Fruit fly (Drosophila melanogaster): ENCODE data around the gene CG1943.

DNA sequence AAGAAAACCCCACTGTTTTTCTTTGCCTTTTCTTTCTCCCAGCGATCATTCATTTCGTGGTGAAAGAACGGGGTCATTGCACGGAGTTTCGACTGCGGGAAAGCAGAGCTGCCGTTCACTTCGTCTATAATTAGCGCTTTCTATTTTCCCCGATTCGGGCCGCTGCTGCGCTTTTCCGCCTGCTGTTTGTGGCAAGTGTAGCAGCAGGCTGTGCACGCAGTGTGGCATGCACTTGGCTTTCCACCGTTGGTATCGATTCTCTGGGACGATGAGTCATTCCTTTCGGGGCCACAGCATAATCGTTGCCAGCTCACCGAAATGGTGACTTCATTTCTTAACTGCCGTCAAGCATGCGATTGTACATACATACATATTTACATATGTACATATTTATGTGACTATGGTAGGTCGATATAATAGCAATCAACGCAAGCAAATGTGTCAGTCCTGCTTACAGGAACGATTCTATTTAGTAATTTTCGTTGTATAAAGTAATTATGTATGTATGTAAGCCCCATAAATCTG, 14.2 kb downstream of the CG1943 start:
- TF ChIP-seq dsf (GFP tag; optimal IDR thresholded peaks at IDR 0.05; ENCODE audit: borderline replicate concordance) = no peak
- TF ChIP-seq psq (GFP tag; optimal IDR thresholded peaks at IDR 0.05) = no peak
- TF ChIP-seq Dfd (GFP tag; optimal IDR thresholded peaks at IDR 0.05) = no peak
- TF ChIP-seq Abd-B (GFP tag; optimal IDR thresholded peaks at IDR 0.05) = no peak
- TF ChIP-seq usp (GFP tag; optimal IDR thresholded peaks at IDR 0.05) = no peak
- TF ChIP-seq OdsH (GFP tag; optimal IDR thresholded peaks at IDR 0.05) = no peak
- TF ChIP-seq sage (GFP tag; optimal IDR thresholded peaks at IDR 0.05) = no peak
- TF ChIP-seq br (GFP tag; optimal IDR thresholded peaks at IDR 0.05) = no peak

Data from whole organism, wandering third instar larva.